Fruit fly (Drosophila melanogaster): Measurements from ENCODE around the gene CG5455.

The CG5455 gene

DNA sequence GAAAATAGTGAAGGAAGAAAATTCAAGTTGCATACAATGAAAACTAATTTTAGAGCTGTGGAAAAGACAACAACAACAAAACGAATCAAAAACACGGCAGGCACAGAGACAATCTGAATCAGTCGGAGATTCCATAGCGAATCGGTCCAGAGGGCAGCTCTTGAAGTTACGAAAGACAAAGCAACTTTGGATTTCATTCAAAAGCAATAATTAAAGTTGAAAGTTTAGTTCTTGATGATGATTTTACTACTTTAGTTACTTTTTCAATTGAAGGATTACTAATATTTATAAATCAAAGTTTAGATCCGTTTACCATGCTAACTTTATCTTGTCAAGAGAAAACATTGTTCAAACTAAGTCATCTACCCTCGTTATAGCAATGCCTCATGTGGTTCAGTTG lies 18.0 kb upstream of the CG5455 start (continued):
- TF ChIP-seq CG9727 (GFP tag; optimal IDR thresholded peaks at IDR 0.05): no peak
- 0 out of 2 replicates have a peak, but pooled peaks have one; percentile 8 for TF ChIP-seq Ada2b (GFP tag; IDR thresholded peaks at IDR 0.05)
- peak; percentile 2 for TF ChIP-seq CG2712 (tag; optimal IDR thresholded peaks at IDR 0.05)
- TF ChIP-seq hkb (optimal IDR thresholded peaks at IDR 0.05): peak; percentile 98
- TF ChIP-seq hkb (GFP tag; IDR thresholded peaks at IDR 0.05): no peak
- no peak for TF ChIP-seq Hand (GFP tag; optimal IDR thresholded peaks at IDR 0.05)
- TF ChIP-seq sc (optimal IDR thresholded peaks at IDR 0.05): no peak
- no peak for TF ChIP-seq sc (GFP tag; optimal IDR thresholded peaks at IDR 0.05)
- TF ChIP-seq CG13424 (tag; optimal IDR thresholded peaks at IDR 0.05): peak; percentile 25
- peak; percentile 27 for TF ChIP-seq CoRest (tag; optimal IDR thresholded peaks at IDR 0.05)
- TF ChIP-seq gem (tag; optimal IDR thresholded peaks at IDR 0.05): peak; percentile 48
- no peak for TF ChIP-seq jing (GFP tag; optimal IDR thresholded peaks at IDR 0.05)
- peak; percentile 4 for TF ChIP-seq PHDP (tag; optimal IDR thresholded peaks at IDR 0.05)
- 0 out of 2 replicates have a peak, but pooled peaks have one; percentile 11 for TF ChIP-seq Xrp1 (GFP tag; IDR thresholded peaks at IDR 0.05)
- TF ChIP-seq CG7839 (tag; optimal IDR thresholded peaks at IDR 0.05): peak; percentile 19
- peak; percentile 9 for TF ChIP-seq Med (GFP tag)
- peak; percentile 4 for TF ChIP-seq phol (tag; optimal IDR thresholded peaks at IDR 0.05)
- no peak for TF ChIP-seq CG1792 (GFP tag; optimal IDR thresholded peaks at IDR 0.05)
- TF ChIP-seq bsh (GFP tag; optimal IDR thresholded peaks at IDR 0.05): peak in 1 of 2 experiments; percentile 4
- peak; percentile 3 for TF ChIP-seq CG14710 (tag; optimal IDR thresholded peaks at IDR 0.05)
- TF ChIP-seq gsb-n (tag; optimal IDR thresholded peaks at IDR 0.05): peak; percentile 55
- peak; percentile 34 for TF ChIP-seq dmrt99B (tag; optimal IDR thresholded peaks at IDR 0.05)
- TF ChIP-seq HmgD (GFP tag; optimal IDR thresholded peaks at IDR 0.05): no peak
- peak; percentile 8 for TF ChIP-seq unpg (GFP tag; optimal IDR thresholded peaks at IDR 0.05)
- TF ChIP-seq CG18476 (GFP tag; optimal IDR thresholded peaks at IDR 0.05): peak; percentile 86
- TF ChIP-seq CG11504 (tag; optimal IDR thresholded peaks at IDR 0.05): peak; percentile 26
- TF ChIP-seq grau (tag; optimal IDR thresholded peaks at IDR 0.05): peak; percentile 2
- peak; percentile 11 for TF ChIP-seq CG30403 (GFP tag; optimal IDR thresholded peaks at IDR 0.05)
- peak; percentile 34; the same call in 1 of the 2 replicates for TF ChIP-seq Rfx (GFP tag; IDR thresholded peaks at IDR 0.05)

dm6 chr3R:26443875-26444511 lies 17.3 kb upstream of the CG5455 start:
- TF ChIP-seq CG12104 (GFP tag; optimal IDR thresholded peaks at IDR 0.05): no peak
- peak; percentile 84 for TF ChIP-seq CG2678 (tag; optimal IDR thresholded peaks at IDR 0.05)
- no peak for TF ChIP-seq mam (GFP tag; optimal IDR thresholded peaks at IDR 0.05)
- peak; percentile 6 for TF ChIP-seq CG1603 (tag; optimal IDR thresholded peaks at IDR 0.05)
- TF ChIP-seq CG14441 (GFP tag; IDR thresholded peaks at IDR 0.05): peak; percentile 59
- peak; percentile 40 for TF ChIP-seq CG8359 (GFP tag; optimal IDR thresholded peaks at IDR 0.05; ENCODE audit: borderline replicate concordance)
- no peak for TF ChIP-seq Doc3 (GFP tag; IDR thresholded peaks at IDR 0.05; ENCODE audit: partially characterized antibody)
- TF ChIP-seq CG3995 (GFP tag; optimal IDR thresholded peaks at IDR 0.05): no peak
- no peak for TF ChIP-seq CHES-1-like (GFP tag; optimal IDR thresholded peaks at IDR 0.05)
- peak; percentile 65 for TF ChIP-seq lab (GFP tag; optimal IDR thresholded peaks at IDR 0.05)
- TF ChIP-seq CG8924 (tag; optimal IDR thresholded peaks at IDR 0.05): no peak
- TF ChIP-seq Nf-YA (GFP tag; IDR thresholded peaks at IDR 0.05): 0 out of 2 replicates have a peak, but pooled peaks have one; percentile 19
- no peak for TF ChIP-seq dm (GFP tag; optimal IDR thresholded peaks at IDR 0.05)
- no peak for TF ChIP-seq da (GFP tag; optimal IDR thresholded peaks at IDR 0.05)
- TF ChIP-seq Fer1 (GFP tag; optimal IDR thresholded peaks at IDR 0.05): no peak
- peak; percentile 35 for TF ChIP-seq ind (GFP tag; optimal IDR thresholded peaks at IDR 0.05)
- peak; percentile 56 for TF ChIP-seq Abd-B (GFP tag; optimal IDR thresholded peaks at IDR 0.05)
- TF ChIP-seq klu (GFP tag; IDR thresholded peaks at IDR 0.05): no peak
- peak; percentile 95 for TF ChIP-seq sr (GFP tag; IDR thresholded peaks at IDR 0.05)
- peak; percentile 59; the same call in 2 of the 3 replicates for TF ChIP-seq zfh1 (GFP tag; IDR thresholded peaks at IDR 0.05)
- 0 out of 3 replicates have a peak, but pooled peaks have one; percentile 22 for TF ChIP-seq H15 (GFP tag; IDR thresholded peaks at IDR 0.05)
- TF ChIP-seq fru (optimal IDR thresholded peaks at IDR 0.05): no peak
